Worm (Caenorhabditis elegans): Measurements from ENCODE around the gene Y104H12D.2.

- TF ChIP-seq nhr-12 (tag; optimal IDR thresholded peaks at IDR 0.05) (no peak), nhr-43 (tag; optimal IDR thresholded peaks at IDR 0.05; ENCODE audit: poor library complexity, severe bottlenecking) (no peak), jun-1 (tag; optimal IDR thresholded peaks at IDR 0.05) (no peak), snpc-4 (tag; optimal IDR thresholded peaks at IDR 0.05) (no peak)
Measured at ce11 chrIV:1170408-1170807, 7.4 kb upstream of the Y104H12D.2 start, which contains the start of gene cec-2.

Data from whole organism, L3 larva.